Worm (Caenorhabditis elegans): Measurements from ENCODE around the gene srv-8.

ce11 chrV:13396426-13396825 is 24.1 kb downstream of the srv-8 start:
- TF ChIP-seq pha-4 (tag; optimal IDR thresholded peaks at IDR 0.05): no peak
- TF ChIP-seq T26A5.8 (tag; optimal IDR thresholded peaks at IDR 0.05): no peak
- no peak for TF ChIP-seq athp-1 (tag; optimal IDR thresholded peaks at IDR 0.05)
- no peak for TF ChIP-seq chd-7 (tag; optimal IDR thresholded peaks at IDR 0.05)
- no peak for TF ChIP-seq nfya-1 (tag; optimal IDR thresholded peaks at IDR 0.05; ENCODE audit: borderline replicate concordance, insufficient read depth)
- TF ChIP-seq ccch-3 (GFP tag; optimal IDR thresholded peaks at IDR 0.05): no peak
- no peak for TF ChIP-seq unc-62 (GFP tag; optimal IDR thresholded peaks at IDR 0.05)
